Fruit fly (Drosophila melanogaster): ENCODE measurements around the gene ben.

dm6 chrX:13986496-13986895 lies 9.6 kb upstream of the ben start:
- TF ChIP-seq CTCF (optimal IDR thresholded peaks at IDR 0.05) (no peak), CG8478 (optimal IDR thresholded peaks at IDR 0.05) (no peak)

Measured in S2 (cell line).